Worm (Caenorhabditis elegans): ENCODE data around the gene atf-2.
A peak's percentile ranks its signal among the peaks of the same experiment; 100 is the strongest.

Gene atf-2

DNA sequence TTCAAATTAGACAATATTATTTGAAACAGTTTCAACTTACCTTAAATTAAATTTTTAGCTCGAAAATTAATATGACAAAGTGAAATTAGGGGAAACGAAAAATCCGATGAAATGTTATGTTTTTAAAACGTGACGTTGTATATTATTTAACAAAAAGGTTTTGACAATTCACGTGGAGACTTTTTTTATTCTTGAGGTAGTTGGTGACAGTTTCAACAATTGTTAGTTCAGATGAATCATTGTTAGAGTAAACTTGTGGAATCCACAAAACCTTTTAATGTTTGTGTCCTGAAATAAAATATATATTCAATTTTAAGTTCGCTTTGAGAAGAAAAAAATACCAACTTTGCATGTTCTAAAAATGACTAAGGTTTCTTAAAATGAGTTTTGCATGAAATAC is 7.7 kb downstream of the atf-2 start, which contains the start of gene fut-1:
TSS of gene fut-1 (minus strand) at position 101 of the 400 bp plus-strand sequence.
- TF ChIP-seq lag-1 (GFP tag; IDR thresholded peaks at IDR 0.05) (no peak), xnd-1 (tag; optimal IDR thresholded peaks at IDR 0.05) (no peak), T07F8.4 (tag; optimal IDR thresholded peaks at IDR 0.05) (no peak), nhr-120 (GFP tag; IDR thresholded peaks at IDR 0.05) (no peak), B0336.3 (GFP tag; IDR thresholded peaks at IDR 0.05) (no peak), ama-1 (optimal IDR thresholded peaks at IDR 0.05) (no peak), ama-1 (GFP tag; optimal IDR thresholded peaks at IDR 0.05) (no peak), K11D2.4 (GFP tag; IDR thresholded peaks at IDR 0.05) (no peak), sea-2 (GFP tag; IDR thresholded peaks at IDR 0.05) (no peak), let-526 (GFP tag; IDR thresholded peaks at IDR 0.05) (no peak), lsl-1 (GFP tag; optimal IDR thresholded peaks at IDR 0.05) (no peak), dpl-1 (GFP tag; optimal IDR thresholded peaks at IDR 0.05) (no peak), ztf-28 (GFP tag; IDR thresholded peaks at IDR 0.05) (no peak), T26A5.8 (tag; optimal IDR thresholded peaks at IDR 0.05) (no peak), unc-130 (GFP tag; optimal IDR thresholded peaks at IDR 0.05) (no peak), aptf-2 (GFP tag; conservative IDR thresholded peaks at IDR 0.05) (no peak), F49E8.2 (tag; optimal IDR thresholded peaks at IDR 0.05; ENCODE audit: insufficient read depth) (no peak)

DNA sequence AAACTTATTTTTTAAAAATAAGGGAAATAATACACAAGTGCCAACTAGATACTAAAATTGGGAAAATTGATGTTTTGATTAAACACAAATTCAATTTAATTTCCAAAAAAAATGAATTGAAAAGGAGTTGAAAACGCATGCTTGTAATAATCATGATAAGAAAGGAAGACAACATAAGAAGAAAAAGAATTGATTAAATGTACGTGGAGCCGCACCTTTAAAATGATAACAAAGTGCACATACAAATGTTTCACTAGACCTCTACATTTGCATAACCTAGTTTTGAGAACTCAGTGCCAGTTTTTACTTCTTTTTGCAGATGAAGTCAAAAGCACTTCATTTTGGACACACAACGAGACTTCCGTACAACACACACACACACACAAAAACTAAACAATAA is 10.0 kb downstream of the atf-2 start:
- TF ChIP-seq B0035.1 (tag; optimal IDR thresholded peaks at IDR 0.05) (no peak), nhr-80 (tag; optimal IDR thresholded peaks at IDR 0.05) (peak; percentile 55), lag-1 (GFP tag; IDR thresholded peaks at IDR 0.05) (no peak), ceh-91 (GFP tag; IDR thresholded peaks at IDR 0.05) (no peak), egl-44 (GFP tag; IDR thresholded peaks at IDR 0.05) (no peak), lir-1 (GFP tag; conservative IDR thresholded peaks at IDR 0.05) (no peak), nhr-27 (tag; optimal IDR thresholded peaks at IDR 0.05) (no peak)

DNA sequence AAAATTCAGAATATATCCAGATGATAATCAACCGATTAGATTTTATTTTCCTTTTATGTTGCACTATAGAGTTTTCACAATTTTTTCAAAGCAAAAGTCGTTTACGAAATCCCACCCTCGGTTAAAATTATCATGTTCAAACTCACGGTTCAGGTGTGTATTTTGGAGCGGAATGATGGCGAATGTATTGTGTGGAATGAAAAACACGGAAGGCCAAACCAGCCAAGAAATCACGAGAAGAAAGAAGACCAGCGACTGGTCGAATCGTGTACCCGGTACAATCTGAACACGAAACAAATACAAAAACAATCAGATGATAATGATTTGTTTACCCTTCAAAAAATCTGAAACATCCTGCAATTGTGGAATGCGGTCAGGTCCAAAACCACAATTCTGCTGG is 11.6 kb downstream of the atf-2 start:
- TF ChIP-seq unc-62 (GFP tag; optimal IDR thresholded peaks at IDR 0.05) (no peak), ceh-40 (GFP tag; IDR thresholded peaks at IDR 0.05) (no peak), lsy-27 (tag; optimal IDR thresholded peaks at IDR 0.05; ENCODE audit: borderline replicate concordance, insufficient read depth) (no peak), ekl-4 (GFP tag; IDR thresholded peaks at IDR 0.05) (no peak), T07F8.4 (tag; optimal IDR thresholded peaks at IDR 0.05) (no peak), pha-4 (tag; optimal IDR thresholded peaks at IDR 0.05) (no peak), egrh-3 (GFP tag; IDR thresholded peaks at IDR 0.05) (no peak), snpc-4 (GFP tag; optimal IDR thresholded peaks at IDR 0.05) (no peak), snpc-4 (tag; optimal IDR thresholded peaks at IDR 0.05) (no peak), zfh-2 (GFP tag; conservative IDR thresholded peaks at IDR 0.05) (no peak)

DNA sequence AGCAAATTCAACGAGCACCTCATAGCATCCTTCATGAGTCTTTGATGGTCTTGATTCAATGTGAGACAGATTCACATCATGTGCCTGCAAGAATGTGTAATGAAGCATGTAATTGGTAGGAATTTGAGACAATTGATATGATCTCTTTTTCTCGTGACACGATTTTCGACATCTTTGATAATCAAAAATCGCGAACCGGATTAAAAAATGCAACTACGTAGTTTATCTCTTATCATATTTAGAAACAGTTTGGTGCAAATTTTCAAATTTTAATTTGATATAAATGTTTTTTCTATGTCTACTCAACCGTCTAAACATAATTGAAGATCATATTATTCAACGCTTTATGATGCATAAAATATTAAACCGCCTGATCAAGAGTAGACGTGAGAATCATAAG is 12.5 kb downstream of the atf-2 start:
- TF ChIP-seq atf-7 (tag; optimal IDR thresholded peaks at IDR 0.05) (no peak), C17E4.6 (GFP tag; IDR thresholded peaks at IDR 0.05) (no peak), mxl-1 (tag; optimal IDR thresholded peaks at IDR 0.05) (no peak), nfyb-1 (GFP tag; IDR thresholded peaks at IDR 0.05) (no peak), B0261.1 (tag; optimal IDR thresholded peaks at IDR 0.05) (no peak), tlf-1 (GFP tag; optimal IDR thresholded peaks at IDR 0.05) (no peak)
